Worm (Caenorhabditis elegans) whole organism, early embryonic: ENCODE data around the gene cyk-1.

ENCODE experiments used
- B0310.2 ChIP-seq: sonication (generic microtip); optimal IDR thresholded peaks from 2 replicates; lab custom pipeline; 2016; ENCODE audit warnings: mild to moderate bottlenecking, missing genetic modification characterization, missing compliant biosample characterization
- F13C5.2 ChIP-seq: sonication (generic microtip); optimal IDR thresholded peaks from 2 replicates; lab custom pipeline; 2017; ENCODE audit warnings: mild to moderate bottlenecking, missing genetic modification characterization, inconsistent platforms, missing compliant biosample characterization
- aly-1 ChIP-seq: sonication (generic microtip); optimal IDR thresholded peaks from 2 replicates; lab custom pipeline; 2016; ENCODE audit warnings: missing genetic modification characterization, missing compliant biosample characterization
- ama-1 ChIP-seq: fragments of 150-350 bp; optimal IDR thresholded peaks from 2 replicates; lab custom pipeline; 2014
- ceh-13 ChIP-seq: fragments of 200-800 bp; sonication (Bioruptor generic); optimal IDR thresholded peaks from 2 replicates; lab custom pipeline; 2018; ENCODE audit warnings: mild to moderate bottlenecking, missing genetic modification characterization, missing compliant biosample characterization
- ceh-36 ChIP-seq: sonication (generic microtip); optimal IDR thresholded peaks from 2 replicates; lab custom pipeline; 2016; ENCODE audit warnings: missing genetic modification characterization, inconsistent platforms, missing compliant biosample characterization
- ets-7 ChIP-seq: sonication (generic microtip); optimal IDR thresholded peaks from 2 replicates; lab custom pipeline; 2016; ENCODE audit warnings: missing genotype, missing genetic modification characterization, missing compliant biosample characterization
- flt-1 ChIP-seq: fragments of 200-800 bp; sonication (Bioruptor generic); IDR thresholded peaks from 2 replicates; pipeline ENCODE4 v1.3.6; 2022; ENCODE audit warnings: missing genetic modification characterization, missing compliant biosample characterization
- hmbx-1 ChIP-seq: sonication (generic microtip); optimal IDR thresholded peaks from 2 replicates; lab custom pipeline; 2016; ENCODE audit warnings: mild to moderate bottlenecking, missing genetic modification characterization, missing compliant biosample characterization
- hmg-4 ChIP-seq: fragments of 200-800 bp; sonication (Bioruptor generic); optimal IDR thresholded peaks from 2 replicates; lab custom pipeline; 2018; ENCODE audit warnings: mild to moderate bottlenecking, missing genetic modification characterization, missing compliant biosample characterization
- hnd-1 ChIP-seq: sonication (generic microtip); optimal IDR thresholded peaks from 2 replicates; lab custom pipeline; 2016; ENCODE audit warnings: missing genetic modification characterization, missing compliant biosample characterization
- pes-1 ChIP-seq: fragments of 200-800 bp; sonication (Bioruptor generic); IDR thresholded peaks from 2 replicates; pipeline ENCODE4 v1.3.6; 2022; ENCODE audit warnings: missing genetic modification reagents, missing genetic modification characterization, missing compliant biosample characterization
- scrt-1 ChIP-seq: fragments of 200-800 bp; sonication (Bioruptor generic); IDR thresholded peaks from 2 replicates; pipeline ENCODE4 v1.3.6; 2022; ENCODE audit warnings: missing genetic modification characterization, missing compliant biosample characterization
- sea-1 ChIP-seq: fragments of 200-800 bp; sonication (Bioruptor generic); conservative IDR thresholded peaks from 2 replicates; pipeline ENCODE4 v1.3.6; 2022; ENCODE audit warnings: missing genetic modification characterization, missing compliant biosample characterization
- tbx-11 ChIP-seq: fragments of 200-800 bp; sonication (Bioruptor generic); IDR thresholded peaks from 2 replicates; pipeline ENCODE4 v1.3.6; 2022; ENCODE audit warnings: missing genetic modification characterization, missing compliant biosample characterization
- tbx-37 ChIP-seq: fragments of 200-800 bp; sonication (Bioruptor generic); conservative IDR thresholded peaks from 2 replicates; pipeline ENCODE4 v1.3.6; 2022; ENCODE audit warnings: missing genetic modification reagents, missing genetic modification characterization, missing compliant biosample characterization
- tra-4 ChIP-seq: sonication (generic microtip); optimal IDR thresholded peaks from 2 replicates; lab custom pipeline; 2017; ENCODE audit warnings: missing genetic modification characterization, missing compliant biosample characterization

cyk-1 gene

ce11 chrIII:7068520-7069113 is 39.6 kb upstream of the cyk-1 start, which contains the start of the genes ubc-18 and R01H2.8:
TSS of gene ubc-18 (minus strand) at chrIII:7068570.
TSS of gene R01H2.8 (plus strand) at chrIII:7069063.
- TF ChIP-seq tbx-37 (GFP tag; lab: Robert Waterston, UW) (no peak), hnd-1 (no peak), F13C5.2 (no peak), aly-1 (tag; lab: Kevin White, UChicago) (no peak), ceh-13 (no peak), hmg-4 (GFP tag; lab: Kevin White, UChicago) (no peak), scrt-1 (GFP tag; lab: Robert Waterston, UW) (no peak), tbx-11 (GFP tag; lab: Robert Waterston, UW) (no peak), ama-1 (no peak), sea-1 (no peak), tra-4 (tag; lab: Kevin White, UChicago) (no peak), ets-7 (tag; lab: Kevin White, UChicago) (no peak), ceh-36 (tag; lab: Kevin White, UChicago) (no peak), pes-1 (no peak), flt-1 (GFP tag; lab: Robert Waterston, UW) (no peak), B0310.2 (tag; lab: Kevin White, UChicago) (no peak), hmbx-1 (tag; lab: Kevin White, UChicago) (no peak)

DNA sequence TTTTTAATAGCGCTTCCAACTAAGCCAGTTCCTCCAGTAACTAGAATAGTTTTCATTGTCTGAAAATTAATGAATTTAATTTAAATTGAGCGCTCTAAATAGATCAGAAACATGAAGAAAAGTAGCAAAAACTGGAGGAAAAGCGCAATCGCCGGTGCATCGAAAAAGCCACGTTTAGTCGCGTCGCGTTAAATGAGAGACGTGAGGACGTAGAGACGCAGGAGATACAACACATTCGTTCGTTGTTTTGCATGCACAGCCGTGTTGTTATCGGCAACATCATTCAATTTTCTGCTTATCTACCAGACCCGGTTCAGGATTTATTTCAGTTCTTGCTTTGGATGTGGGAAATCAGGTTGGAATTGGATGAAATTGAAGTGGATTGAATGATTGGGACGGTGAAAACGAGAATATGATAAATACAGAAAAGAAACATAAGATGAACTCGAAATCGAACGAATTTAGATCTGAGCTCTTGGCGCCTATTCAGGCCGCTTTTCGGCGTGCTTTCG is 38.4 kb upstream of the cyk-1 start, which contains the start of gene ger-1:
Gene ger-1, minus strand, starts transcription at position 93 of the 512 bp plus-strand sequence.
- TF ChIP-seq F13C5.2 (no peak), scrt-1 (GFP tag; lab: Robert Waterston, UW) (no peak), B0310.2 (tag; lab: Kevin White, UChicago) (no peak), flt-1 (GFP tag; lab: Robert Waterston, UW) (no peak), tbx-11 (GFP tag; lab: Robert Waterston, UW) (no peak), ets-7 (tag; lab: Kevin White, UChicago) (no peak), ama-1 (no peak), tbx-37 (GFP tag; lab: Robert Waterston, UW) (no peak), pes-1 (no peak), hmg-4 (GFP tag; lab: Kevin White, UChicago) (no peak), aly-1 (tag; lab: Kevin White, UChicago) (no peak), hmbx-1 (tag; lab: Kevin White, UChicago) (no peak), hnd-1 (no peak), ceh-13 (no peak), sea-1 (no peak), ceh-36 (tag; lab: Kevin White, UChicago) (no peak)

DNA sequence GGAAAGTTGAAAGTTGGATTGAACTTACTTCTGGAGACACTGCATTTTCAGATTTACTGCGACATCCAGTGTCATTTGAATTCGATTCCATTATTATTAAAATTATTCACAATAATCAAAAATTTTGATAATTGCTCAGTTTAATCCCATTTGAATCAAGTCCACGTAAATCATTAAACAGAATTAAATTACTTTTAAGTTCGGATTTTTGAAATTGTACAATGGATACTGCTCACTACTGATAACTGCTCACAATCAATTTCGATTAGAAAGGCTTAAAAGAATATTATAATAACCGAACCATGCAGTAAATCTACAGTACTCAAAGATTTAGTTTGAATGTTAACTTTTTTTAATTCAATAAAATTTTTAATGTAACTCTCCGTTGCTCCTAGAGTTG is 35.2 kb upstream of the cyk-1 start, which contains the start of gene R01H2.4:
Gene R01H2.4, minus strand, starts transcription at position 101 of the 400 bp plus-strand sequence.
- TF ChIP-seq ceh-13 (no peak), B0310.2 (tag; lab: Kevin White, UChicago) (no peak), ets-7 (tag; lab: Kevin White, UChicago) (no peak), aly-1 (tag; lab: Kevin White, UChicago) (no peak), flt-1 (GFP tag; lab: Robert Waterston, UW) (no peak), hmbx-1 (tag; lab: Kevin White, UChicago) (no peak), sea-1 (no peak), pes-1 (no peak), hmg-4 (GFP tag; lab: Kevin White, UChicago) (no peak), tra-4 (tag; lab: Kevin White, UChicago) (no peak), ama-1 (no peak), hnd-1 (no peak)

ce11 chrIII:7063061-7063460 is 34.1 kb upstream of the cyk-1 start:
- no peak for TF ChIP-seq ets-7 (tag; lab: Kevin White, UChicago)
- TF ChIP-seq scrt-1 (GFP tag; lab: Robert Waterston, UW), result no peak
- no peak for TF ChIP-seq F13C5.2
- no peak for TF ChIP-seq tra-4 (tag; lab: Kevin White, UChicago)
- TF ChIP-seq ceh-13, result no peak
- no peak for TF ChIP-seq aly-1 (tag; lab: Kevin White, UChicago)
- TF ChIP-seq ama-1, result no peak
- no peak for TF ChIP-seq hmg-4 (GFP tag; lab: Kevin White, UChicago)
- TF ChIP-seq ceh-36 (tag; lab: Kevin White, UChicago), result no peak
- no peak for TF ChIP-seq B0310.2 (tag; lab: Kevin White, UChicago)
- TF ChIP-seq sea-1, result no peak
- TF ChIP-seq tbx-11 (GFP tag; lab: Robert Waterston, UW), result no peak
- no peak for TF ChIP-seq hnd-1
- TF ChIP-seq flt-1 (GFP tag; lab: Robert Waterston, UW), result no peak
- no peak for TF ChIP-seq hmbx-1 (tag; lab: Kevin White, UChicago)
- TF ChIP-seq tbx-37 (GFP tag; lab: Robert Waterston, UW), result no peak
- no peak for TF ChIP-seq pes-1

DNA sequence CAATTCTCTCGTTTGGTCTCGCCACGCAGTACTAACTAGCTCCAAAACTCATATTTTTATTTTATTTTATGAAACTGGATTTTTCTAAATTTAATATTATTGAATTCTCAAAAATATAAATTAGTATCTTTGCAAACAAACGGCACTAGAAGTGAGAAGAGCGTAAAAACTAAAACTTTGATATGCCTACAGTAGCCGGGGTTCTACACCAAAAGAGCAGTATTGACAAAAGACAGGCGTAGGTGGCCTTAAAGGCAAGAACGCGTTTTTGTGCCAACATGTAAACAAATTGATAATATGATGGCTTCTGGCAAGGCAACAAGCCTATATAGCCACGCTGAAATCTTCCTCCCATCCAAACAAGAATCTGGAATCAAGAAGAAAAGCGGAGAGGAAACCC is 33.6 kb upstream of the cyk-1 start, which contains the start of gene R01H2.1:
Gene R01H2.1, plus strand, starts transcription at position 301 of the 400 bp plus-strand sequence.
- TF ChIP-seq ama-1, result no peak

DNA sequence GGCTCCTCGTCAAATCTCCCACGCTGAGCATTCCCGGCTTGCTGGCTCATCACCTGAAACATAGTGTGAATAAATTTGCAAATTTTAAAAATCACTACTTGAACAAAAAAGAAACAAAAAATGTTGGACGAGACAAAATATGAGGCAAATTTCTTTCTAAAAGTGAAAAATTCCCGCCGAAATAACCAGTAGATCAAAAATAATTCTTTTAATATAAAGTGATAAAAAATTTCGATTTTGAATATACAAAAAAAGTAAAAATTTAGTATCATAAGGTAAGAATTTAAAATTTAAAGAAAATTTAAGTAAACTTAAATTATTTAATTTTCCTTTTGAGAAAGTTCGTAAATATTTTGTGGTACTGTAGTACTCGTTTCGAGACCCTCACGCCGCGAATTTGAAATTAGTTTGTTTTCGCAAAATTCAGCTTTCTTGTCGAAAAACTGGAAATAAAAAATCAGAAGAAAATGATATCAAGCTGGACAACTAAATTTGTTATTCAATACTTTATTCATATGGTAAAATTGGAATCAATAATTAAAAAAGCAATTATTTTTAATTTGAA is 31.6 kb upstream of the cyk-1 start, which contains the start of gene egg-2:
Gene egg-2, minus strand, starts transcription at position 53 of the 565 bp plus-strand sequence.
- TF ChIP-seq ets-7 (tag; lab: Kevin White, UChicago), result no peak
- no peak for TF ChIP-seq flt-1 (GFP tag; lab: Robert Waterston, UW)
- TF ChIP-seq aly-1 (tag; lab: Kevin White, UChicago), result no peak
- TF ChIP-seq hmg-4 (GFP tag; lab: Kevin White, UChicago), result no peak
- TF ChIP-seq pes-1, result no peak
- TF ChIP-seq F13C5.2, result no peak
- no peak for TF ChIP-seq hnd-1
- no peak for TF ChIP-seq scrt-1 (GFP tag; lab: Robert Waterston, UW)

ce11 chrIII:7056241-7056640 is 27.2 kb upstream of the cyk-1 start, which contains the start of gene R01H2.2:
TSS of gene R01H2.2 (plus strand) at chrIII:7056541.
- TF ChIP-seq F13C5.2, result no peak
- TF ChIP-seq pes-1, result no peak
- no peak for TF ChIP-seq hmbx-1 (tag; lab: Kevin White, UChicago)
- TF ChIP-seq aly-1 (tag; lab: Kevin White, UChicago), result no peak
- no peak for TF ChIP-seq ama-1
- TF ChIP-seq flt-1 (GFP tag; lab: Robert Waterston, UW), result no peak
- no peak for TF ChIP-seq sea-1
- no peak for TF ChIP-seq hnd-1
- TF ChIP-seq tbx-37 (GFP tag; lab: Robert Waterston, UW), result no peak
- no peak for TF ChIP-seq scrt-1 (GFP tag; lab: Robert Waterston, UW)
- TF ChIP-seq hmg-4 (GFP tag; lab: Kevin White, UChicago), result no peak
- TF ChIP-seq B0310.2 (tag; lab: Kevin White, UChicago), result no peak
- no peak for TF ChIP-seq ceh-13
- TF ChIP-seq tbx-11 (GFP tag; lab: Robert Waterston, UW), result no peak
- TF ChIP-seq ets-7 (tag; lab: Kevin White, UChicago), result no peak
- TF ChIP-seq ceh-36 (tag; lab: Kevin White, UChicago), result no peak
- TF ChIP-seq tra-4 (tag; lab: Kevin White, UChicago), result no peak
